Fruit fly (Drosophila melanogaster) whole organism, wandering third instar larva: Measurements from ENCODE around the gene Gas8.

ENCODE experiments used
- CG9705 ChIP-seq: fragments of 200-800 bp; sonication (Bioruptor generic); optimal IDR thresholded peaks from 2 replicates; lab custom pipeline; 2018; ENCODE audit warnings: missing biosample characterization, mild to moderate bottlenecking, missing genetic modification characterization
- GATAd ChIP-seq: sonication (Bioruptor generic); optimal IDR thresholded peaks from 2 replicates; lab custom pipeline; 2016; ENCODE audit warnings: missing biosample characterization, missing genetic modification characterization
- Myc ChIP-seq: fragments of >200 bp; optimal IDR thresholded peaks from 2 replicates; lab custom pipeline; 2017
- dmrt93B ChIP-seq: fragments of 200-800 bp; sonication (Bioruptor generic); optimal IDR thresholded peaks from 2 replicates; lab custom pipeline; 2018; ENCODE audit warnings: missing biosample characterization, mild to moderate bottlenecking, missing genetic modification characterization
- fru ChIP-seq: fragments of 200-800 bp; sonication (Bioruptor generic); optimal IDR thresholded peaks from 3 replicates; lab custom pipeline; 2016; ENCODE audit warnings: missing biosample characterization, mild to moderate bottlenecking, missing genetic modification characterization
- h ChIP-seq: fragments of 200-800 bp; sonication (Bioruptor generic); optimal IDR thresholded peaks from 3 replicates; lab custom pipeline; 2016; ENCODE audit warnings: missing biosample characterization, mild to moderate bottlenecking, missing genetic modification characterization
- pan ChIP-seq: fragments of >200 bp; optimal IDR thresholded peaks from 2 replicates; lab custom pipeline; 2017
- sv ChIP-seq: fragments of 200-800 bp; sonication (Bioruptor generic); optimal IDR thresholded peaks from 3 replicates; lab custom pipeline; 2016; ENCODE audit warnings: missing biosample characterization, missing genetic modification characterization
- tai ChIP-seq: sonication (Bioruptor generic); optimal IDR thresholded peaks from 2 replicates; lab custom pipeline; 2016; ENCODE audit warnings: missing biosample characterization, missing genetic modification characterization
- usp ChIP-seq: fragments of >200 bp; optimal IDR thresholded peaks from 2 replicates; lab custom pipeline; 2017; ENCODE audit warnings: missing biosample characterization, missing genetic modification characterization

dm6 chrX:3446650-3447049 is 58.0 kb downstream of the Gas8 start:
- TF ChIP-seq fru (no peak), dmrt93B (GFP tag; lab: Kevin White, UChicago) (no peak), sv (GFP tag; lab: Kevin White, UChicago) (no peak), CG9705 (GFP tag; lab: Kevin White, UChicago) (no peak), pan (lab: Kevin White, UChicago) (no peak), GATAd (GFP tag; lab: Kevin White, UChicago) (no peak), tai (GFP tag; lab: Kevin White, UChicago) (no peak), Myc (lab: Kevin White, UChicago) (no peak), h (GFP tag; lab: Kevin White, UChicago) (peak; percentile 7), usp (GFP tag; lab: Kevin White, UChicago) (no peak)
